Worm (Caenorhabditis elegans): ENCODE results near the gene Y39D8A.1.

The Y39D8A.1 gene

ce11 chrV:403028-403427, 15.5 kb upstream of the Y39D8A.1 start, which contains the start of gene srh-62:
TSS of gene srh-62 (minus strand) at chrV:403128.
- no peak for TF ChIP-seq ztf-11 (tag; optimal IDR thresholded peaks at IDR 0.05)
- TF ChIP-seq nhr-84 (tag; optimal IDR thresholded peaks at IDR 0.05) = no peak
- no peak for TF ChIP-seq lir-3 (tag; optimal IDR thresholded peaks at IDR 0.05; ENCODE audit: poor library complexity)
- no peak for TF ChIP-seq swsn-7 (tag; optimal IDR thresholded peaks at IDR 0.05)
- TF ChIP-seq fkh-10 (GFP tag; optimal IDR thresholded peaks at IDR 0.05) = no peak
- TF ChIP-seq mep-1 (tag; optimal IDR thresholded peaks at IDR 0.05) = no peak
- TF ChIP-seq unc-30 (tag; optimal IDR thresholded peaks at IDR 0.05) = no peak
- TF ChIP-seq nhr-237 (tag; optimal IDR thresholded peaks at IDR 0.05) = no peak
- no peak for TF ChIP-seq C16A3.4 (tag; optimal IDR thresholded peaks at IDR 0.05)
- no peak for TF ChIP-seq sup-37 (GFP tag; optimal IDR thresholded peaks at IDR 0.05)
- no peak for TF ChIP-seq nhr-19 (GFP tag; conservative IDR thresholded peaks at IDR 0.05)
- no peak for TF ChIP-seq vab-15 (tag; optimal IDR thresholded peaks at IDR 0.05)
- TF ChIP-seq ceh-82 (tag; optimal IDR thresholded peaks at IDR 0.05) = no peak

- peak; percentile 80 for TF ChIP-seq dsc-1 (tag; optimal IDR thresholded peaks at IDR 0.05)
- no peak for TF ChIP-seq mef-2 (tag; optimal IDR thresholded peaks at IDR 0.05)
- TF ChIP-seq nhr-47 (tag; optimal IDR thresholded peaks at IDR 0.05) = peak; percentile 70
- TF ChIP-seq pax-3 (tag; optimal IDR thresholded peaks at IDR 0.05) = peak; percentile 69
- no peak for TF ChIP-seq pag-3 (tag; optimal IDR thresholded peaks at IDR 0.05; ENCODE audit: borderline replicate concordance, insufficient read depth)
- TF ChIP-seq nhr-85 (tag) = no peak
- peak; percentile 13 for TF ChIP-seq swsn-7 (tag; optimal IDR thresholded peaks at IDR 0.05)
- no peak for TF ChIP-seq nhr-84 (tag; optimal IDR thresholded peaks at IDR 0.05)
- TF ChIP-seq efl-1 (optimal IDR thresholded peaks at IDR 0.05) = no peak
- peak in 1 of 2 experiments; percentile 83 for TF ChIP-seq efl-1 (GFP tag; optimal IDR thresholded peaks at IDR 0.05 in 1 of 2)
- TF ChIP-seq nhr-20 (tag; optimal IDR thresholded peaks at IDR 0.05) = peak; percentile 63
- peak; percentile 90 for TF ChIP-seq fkh-8 (tag; optimal IDR thresholded peaks at IDR 0.05)
These were observed 14.3 kb upstream of the Y39D8A.1 start, which contains the start of gene nhr-252 for ce11 chrV:404210-404669. TSS of gene nhr-252 (plus strand) at chrV:404619.

- TF ChIP-seq sup-37 (GFP tag; optimal IDR thresholded peaks at IDR 0.05) = no peak
- TF ChIP-seq ceh-82 (tag; optimal IDR thresholded peaks at IDR 0.05) = no peak
- no peak for TF ChIP-seq fkh-10 (GFP tag; optimal IDR thresholded peaks at IDR 0.05)
- no peak for TF ChIP-seq ceh-90 (tag; optimal IDR thresholded peaks at IDR 0.05)
- no peak for TF ChIP-seq unc-86 (tag; optimal IDR thresholded peaks at IDR 0.05)
- no peak for TF ChIP-seq rnt-1 (tag; optimal IDR thresholded peaks at IDR 0.05)
- TF ChIP-seq ceh-88 (GFP tag; IDR thresholded peaks at IDR 0.05) = no peak
- no peak for TF ChIP-seq hpl-2 (GFP tag; optimal IDR thresholded peaks at IDR 0.05)
These were observed 5.7 kb upstream of the Y39D8A.1 start for ce11 chrV:412820-413219.

- TF ChIP-seq tbx-2 (tag; optimal IDR thresholded peaks at IDR 0.05) = no peak
- peak; percentile 63 for TF ChIP-seq elt-2 (tag; optimal IDR thresholded peaks at IDR 0.05)
These were observed 3.9 kb upstream of the Y39D8A.1 start, which contains the start of gene dod-19 for ce11 chrV:414630-415029. TSS of gene dod-19 (minus strand) at chrV:414759.

ce11 chrV:415072-415471, 3.5 kb upstream of the Y39D8A.1 start:
- TF ChIP-seq rnt-1 (tag; optimal IDR thresholded peaks at IDR 0.05) = no peak
- TF ChIP-seq tlp-1 (tag; optimal IDR thresholded peaks at IDR 0.05) = peak; percentile 41
- TF ChIP-seq elt-2 (tag; optimal IDR thresholded peaks at IDR 0.05) = peak; percentile 37
- TF ChIP-seq efl-1 (optimal IDR thresholded peaks at IDR 0.05) = no peak
- TF ChIP-seq efl-1 (GFP tag; optimal IDR thresholded peaks at IDR 0.05 in 1 of 2) = peak in 1 of 2 experiments; percentile 75

ce11 chrV:417656-418353, 727 bp upstream of the Y39D8A.1 start, which contains the start of gene irg-8:
TSS of gene irg-8 (minus strand) at chrV:417706.
- no peak for TF ChIP-seq ceh-88 (GFP tag; IDR thresholded peaks at IDR 0.05)
- peak; percentile 44 for TF ChIP-seq elt-2 (tag; optimal IDR thresholded peaks at IDR 0.05)

All from whole organism, L1 larva.